Worm (Caenorhabditis elegans): ENCODE results near the gene F19G12.9.

ce11 chrX:1468057-1468456, 49.0 kb downstream of the F19G12.9 start:
- TF ChIP-seq ama-1 (optimal IDR thresholded peaks at IDR 0.05) (no peak), unc-39 (tag; optimal IDR thresholded peaks at IDR 0.05) (no peak), egl-27 (tag; optimal IDR thresholded peaks at IDR 0.05) (no peak)

Data from whole organism, L2 larva.